Worm (Caenorhabditis elegans) whole organism, young adult: Measurements from ENCODE around the gene ttr-25.

Source experiments
- B0019.2 ChIP-seq: fragments of 200-800 bp; sonication (Bioruptor generic); conservative IDR thresholded peaks from 2 replicates; pipeline ENCODE4 v1.3.6; 2022; ENCODE audit warnings: missing genetic modification reagents, missing genetic modification characterization, missing compliant biosample characterization
- B0336.3 ChIP-seq: fragments of 200-800 bp; sonication (Bioruptor generic); IDR thresholded peaks from 2 replicates; pipeline ENCODE4 v1.3.6; 2022; ENCODE audit warnings: missing genetic modification characterization, missing compliant biosample characterization
- bed-2 ChIP-seq: fragments of 200-800 bp; sonication (Bioruptor generic); IDR thresholded peaks from 2 replicates; pipeline ENCODE4 v1.3.6; 2022; ENCODE audit warnings: missing genetic modification reagents, missing genetic modification characterization, missing compliant biosample characterization
- ccch-3 ChIP-seq: fragments of 200-800 bp; sonication (Bioruptor generic); optimal IDR thresholded peaks from 2 replicates; lab custom pipeline; 2018; ENCODE audit warnings: mild to moderate bottlenecking, missing genetic modification characterization, missing compliant biosample characterization
- dpl-1 ChIP-seq: fragments of 150-350 bp; optimal IDR thresholded peaks from 2 replicates; lab custom pipeline; 2014; ENCODE audit warnings: missing biosample characterization, missing genetic modification reagents, missing genetic modification characterization
- gei-17 ChIP-seq: fragments of 200-800 bp; sonication (Bioruptor generic); optimal IDR thresholded peaks from 2 replicates; lab custom pipeline; 2018; ENCODE audit warnings: mild to moderate bottlenecking, missing genetic modification characterization, missing compliant biosample characterization
- mxl-1 ChIP-seq: sonication (generic microtip); optimal IDR thresholded peaks from 2 replicates; lab custom pipeline; 2016; ENCODE audit warnings: missing genetic modification characterization, missing compliant biosample characterization
- snpc-4 ChIP-seq, 5 experiments: fragments of 150-350 bp in 1 of 5; sonication (generic microtip) in 4 of 5; optimal IDR thresholded peaks; 2 replicates each; lab custom pipeline; 2014 to 2018; ENCODE audit warnings: missing genetic modification characterization in 5 of 5, missing biosample characterization in 3 of 5, antibody characterized with exemption in 2 of 5, mild to moderate bottlenecking in 2 of 5, missing compliant biosample characterization in 2 of 5, missing genotype in 2 of 5, moderate library complexity in 2 of 5, missing genetic modification reagents in 1 of 5

ce11 chrV:18569445-18569844 is 12.9 kb downstream of the ttr-25 start:
- TF ChIP-seq mxl-1 (tag; lab: Kevin White, UChicago) (no peak), dpl-1 (no peak), gei-17 (GFP tag; lab: Kevin White, UChicago) (no peak), B0019.2 (GFP tag; lab: Robert Waterston, UW) (no peak), ccch-3 (GFP tag; lab: Kevin White, UChicago) (no peak), bed-2 (GFP tag; lab: Robert Waterston, UW) (no peak), snpc-4 (GFP tag; optimal IDR thresholded peaks at IDR 0.05; lab: Kevin White, UChicago) (no peak), snpc-4 (tag; optimal IDR thresholded peaks at IDR 0.05; lab: Kevin White, UChicago) (no peak), B0336.3 (GFP tag; lab: Robert Waterston, UW) (no peak)
